Worm (Caenorhabditis elegans) whole organism, dauer: ENCODE results near the gene srt-70.

Source experiments
- unc-62 ChIP-seq: sonication (generic microtip); optimal IDR thresholded peaks from 2 replicates; lab custom pipeline; 2017; ENCODE audit warnings: missing biosample characterization, missing genetic modification reagents, missing genetic modification characterization

Gene srt-70

DNA sequence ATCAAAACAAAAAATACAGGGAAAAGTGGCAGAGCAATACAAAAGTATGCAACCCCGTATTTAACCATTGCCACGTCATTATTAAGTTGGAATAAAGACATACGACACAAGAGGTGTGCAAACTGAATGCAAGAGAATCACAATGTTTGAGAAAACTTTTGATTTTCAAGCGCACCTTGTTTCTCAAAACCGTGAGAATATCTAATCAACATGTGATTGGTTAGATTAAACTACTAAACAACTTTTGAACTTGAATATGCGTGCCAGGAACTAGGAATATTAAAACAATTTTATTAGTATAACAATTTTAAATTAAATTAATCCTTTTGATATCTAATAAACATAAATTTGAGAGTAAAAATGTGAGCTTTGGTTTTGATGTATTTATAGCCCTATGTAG is at the start of gene srt-70:
Gene srt-70, minus strand, starts transcription at position 101 of the 400 bp plus-strand sequence.
- TF ChIP-seq unc-62 (GFP tag; lab: Kevin White, UChicago), result no peak

- no peak for TF ChIP-seq unc-62 (GFP tag; lab: Kevin White, UChicago)
These were observed 45.0 kb upstream of the srt-70 start for ce11 chrV:5304366-5304765.

DNA sequence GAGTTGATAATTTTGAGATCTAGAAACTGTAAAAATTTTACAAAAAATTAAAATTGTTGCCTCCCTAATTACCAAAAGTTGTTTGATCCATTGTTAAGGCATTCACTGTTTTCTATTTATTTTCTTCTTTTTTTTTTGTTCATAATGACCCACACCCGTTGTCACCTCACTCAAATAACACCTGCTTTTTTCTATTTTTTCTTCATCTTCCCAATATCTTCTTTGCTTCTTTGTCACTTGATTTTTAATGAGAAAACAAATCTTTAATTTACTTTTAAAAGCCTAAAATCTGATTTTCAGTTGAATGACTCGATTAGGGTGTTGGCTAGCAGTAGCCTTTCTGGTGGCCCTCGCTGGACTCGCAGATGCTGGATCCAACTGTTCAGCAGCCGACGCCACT is 44.0 kb upstream of the srt-70 start, which contains the start of gene ncx-2:
Gene ncx-2, plus strand, starts transcription at position 301 of the 400 bp plus-strand sequence.
- no peak for TF ChIP-seq unc-62 (GFP tag; lab: Kevin White, UChicago)

DNA sequence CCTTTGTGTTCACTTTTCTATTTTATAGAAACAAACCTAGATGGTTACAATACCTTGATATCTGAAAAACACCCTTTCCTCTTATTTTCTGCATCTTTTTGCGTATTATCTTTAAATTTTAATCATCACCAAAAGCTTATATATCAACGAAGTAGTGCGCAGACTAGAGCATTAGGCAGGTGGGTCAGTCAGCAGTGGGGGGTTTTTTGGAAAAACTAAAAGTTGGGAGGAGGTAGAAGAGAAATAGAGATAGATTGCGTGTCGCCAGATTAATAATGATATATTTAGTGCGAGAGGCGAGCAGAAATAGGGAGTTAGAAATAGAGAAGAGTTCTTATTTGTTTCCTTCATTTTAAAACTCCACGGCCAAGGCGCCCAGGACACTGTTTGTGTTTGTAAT is 41.9 kb upstream of the srt-70 start:
- TF ChIP-seq unc-62 (GFP tag; lab: Kevin White, UChicago), result no peak

- TF ChIP-seq unc-62 (GFP tag; lab: Kevin White, UChicago), result no peak
These were observed 38.4 kb upstream of the srt-70 start for ce11 chrV:5297740-5298139.

DNA sequence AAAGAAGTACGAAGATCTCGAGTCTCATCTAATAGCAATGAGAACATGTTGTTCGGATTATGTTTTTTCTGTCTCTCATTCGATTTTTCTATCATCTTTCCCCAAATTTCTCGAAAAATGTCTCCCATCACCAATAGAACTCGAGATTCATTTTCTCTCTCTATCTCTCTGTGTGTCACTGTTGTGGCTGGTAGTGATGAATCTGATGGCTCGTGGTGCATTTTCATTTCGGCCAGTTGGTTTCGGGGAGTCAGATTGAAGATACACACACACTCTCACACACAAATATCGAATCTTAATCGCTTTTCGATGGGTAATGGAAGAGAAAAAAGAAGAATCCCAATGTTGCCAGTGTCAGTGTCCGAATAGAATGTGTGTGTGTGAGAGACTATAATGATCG is 36.6 kb upstream of the srt-70 start:
- no peak for TF ChIP-seq unc-62 (GFP tag; lab: Kevin White, UChicago)

DNA sequence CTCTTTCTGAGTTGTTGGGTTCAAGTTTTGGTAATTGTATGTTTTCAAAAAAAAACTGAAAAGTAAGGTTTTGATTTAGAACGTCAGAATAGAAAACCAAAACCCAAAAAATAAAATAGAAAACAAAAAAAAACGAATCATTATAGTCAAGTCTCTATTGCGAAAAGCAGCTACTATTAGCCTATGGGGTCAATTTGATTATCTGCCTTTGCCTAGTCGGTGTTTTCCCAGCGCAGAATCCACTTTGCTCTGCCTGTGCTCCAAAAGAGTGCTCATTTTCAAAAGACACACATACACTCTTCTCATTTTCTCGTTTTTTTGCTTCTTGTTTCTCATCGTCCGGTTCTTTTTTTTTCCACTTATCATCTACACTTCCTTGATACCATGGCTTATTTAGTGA is 29.3 kb upstream of the srt-70 start:
- TF ChIP-seq unc-62 (GFP tag; lab: Kevin White, UChicago), result no peak

DNA sequence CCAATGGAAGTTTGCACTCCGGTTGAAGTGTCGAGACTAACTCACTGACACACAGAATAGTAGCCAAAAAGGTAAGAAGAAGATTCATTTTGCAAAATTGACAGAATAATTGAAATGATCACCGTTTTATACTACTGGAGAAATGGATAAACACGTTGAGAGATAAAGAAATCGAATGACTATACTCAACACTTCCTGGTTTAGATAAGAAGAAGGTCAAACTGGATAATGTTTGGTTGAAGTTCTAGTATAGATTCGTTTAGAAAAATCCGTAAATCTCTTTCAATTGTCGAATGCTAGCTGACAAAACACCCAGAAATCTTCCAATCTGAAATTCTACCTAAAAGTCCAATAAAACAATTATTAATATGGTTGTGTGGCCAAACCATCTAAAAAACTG is 27.9 kb upstream of the srt-70 start, which contains the start of gene Y49G5A.1:
Gene Y49G5A.1, minus strand, starts transcription at position 101 of the 400 bp plus-strand sequence.
- no peak for TF ChIP-seq unc-62 (GFP tag; lab: Kevin White, UChicago)

DNA sequence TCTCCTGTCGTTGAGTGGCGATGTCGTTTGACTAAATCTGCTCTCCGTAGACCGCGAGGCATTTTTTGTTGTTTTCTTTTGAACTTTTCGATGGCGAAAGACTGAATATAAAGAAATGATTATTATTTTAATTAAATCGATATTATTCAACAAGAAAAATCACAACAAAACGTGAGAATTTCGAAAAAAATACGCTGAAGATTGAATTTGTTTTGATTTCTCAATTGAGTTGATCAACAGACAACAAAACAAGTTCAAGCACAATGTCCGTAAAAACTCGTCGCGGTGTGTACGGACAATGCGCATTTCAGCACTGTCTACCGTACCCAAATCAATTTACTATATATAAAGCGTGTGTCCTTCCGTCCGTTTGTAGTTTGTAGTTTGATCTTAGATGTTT is 18.7 kb upstream of the srt-70 start, which contains the start of gene B0238.9:
Gene B0238.9, minus strand, starts transcription at position 101 of the 400 bp plus-strand sequence.
- TF ChIP-seq unc-62 (GFP tag; lab: Kevin White, UChicago), result no peak

ce11 chrV:5275426-5276007 is 16.2 kb upstream of the srt-70 start:
- no peak for TF ChIP-seq unc-62 (GFP tag; lab: Kevin White, UChicago)

- TF ChIP-seq unc-62 (GFP tag; lab: Kevin White, UChicago), result no peak
These were observed 15.6 kb upstream of the srt-70 start for ce11 chrV:5274974-5275373.

DNA sequence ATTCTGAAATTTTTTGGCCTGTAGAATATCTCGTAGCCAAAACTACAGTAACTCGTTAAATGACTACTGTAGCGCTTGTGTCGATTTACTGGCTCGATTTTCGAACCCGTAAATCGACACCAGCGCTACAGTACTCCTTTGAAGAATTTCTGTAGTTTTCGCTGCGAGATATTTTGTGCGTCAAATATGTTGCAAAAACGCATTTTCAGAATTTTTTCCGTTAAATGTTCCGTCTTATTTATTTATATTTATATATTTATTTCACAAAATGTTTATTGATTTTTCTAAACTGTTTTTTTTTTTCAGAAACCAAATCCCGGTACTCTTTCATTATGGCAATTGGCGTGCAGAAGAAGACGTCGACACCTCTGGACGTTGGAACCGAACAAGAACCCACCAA is 14.4 kb upstream of the srt-70 start, which contains the start of gene natc-2:
Gene natc-2, plus strand, starts transcription at position 301 of the 400 bp plus-strand sequence.
- TF ChIP-seq unc-62 (GFP tag; lab: Kevin White, UChicago), result no peak

DNA sequence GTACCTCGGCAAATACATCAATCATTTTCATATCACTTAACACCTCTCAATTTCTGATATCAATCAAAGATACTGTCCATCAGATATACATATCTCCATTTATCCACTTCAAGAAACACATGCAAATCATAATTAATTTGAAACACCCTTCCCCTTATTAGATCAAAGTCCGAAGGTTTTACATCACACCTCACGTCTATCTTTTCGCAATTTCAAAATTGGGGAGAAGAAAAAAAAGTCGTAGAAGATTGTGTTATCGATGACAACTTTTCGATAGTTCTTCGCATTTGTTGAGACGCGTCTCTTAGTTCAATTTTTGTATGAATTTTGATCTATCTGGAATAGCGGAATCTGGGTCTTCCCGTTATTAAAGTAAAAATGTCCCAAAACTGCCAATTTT is 13.9 kb upstream of the srt-70 start:
- no peak for TF ChIP-seq unc-62 (GFP tag; lab: Kevin White, UChicago)

DNA sequence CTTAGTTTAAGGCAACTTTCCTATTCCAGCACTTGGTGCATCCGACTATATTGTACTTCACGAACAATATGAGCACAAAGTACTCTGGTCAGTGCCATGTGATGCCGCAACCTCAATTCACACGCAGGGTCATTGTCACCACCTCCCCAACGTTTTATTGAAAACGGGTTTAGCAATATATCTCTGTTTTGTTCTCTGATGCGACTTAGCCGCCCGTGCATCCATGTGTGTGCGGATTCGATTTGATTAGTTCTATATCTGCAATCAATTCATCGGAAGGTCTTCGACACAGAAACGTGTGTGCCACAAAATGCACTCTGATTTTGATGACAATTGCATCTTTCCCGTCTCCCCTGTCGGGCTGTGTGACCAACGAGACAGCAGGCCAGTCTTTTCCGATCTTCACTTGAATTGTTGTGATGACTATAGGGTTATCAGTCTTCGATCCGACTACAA is 13.3 kb upstream of the srt-70 start:
- no peak for TF ChIP-seq unc-62 (GFP tag; lab: Kevin White, UChicago)

DNA sequence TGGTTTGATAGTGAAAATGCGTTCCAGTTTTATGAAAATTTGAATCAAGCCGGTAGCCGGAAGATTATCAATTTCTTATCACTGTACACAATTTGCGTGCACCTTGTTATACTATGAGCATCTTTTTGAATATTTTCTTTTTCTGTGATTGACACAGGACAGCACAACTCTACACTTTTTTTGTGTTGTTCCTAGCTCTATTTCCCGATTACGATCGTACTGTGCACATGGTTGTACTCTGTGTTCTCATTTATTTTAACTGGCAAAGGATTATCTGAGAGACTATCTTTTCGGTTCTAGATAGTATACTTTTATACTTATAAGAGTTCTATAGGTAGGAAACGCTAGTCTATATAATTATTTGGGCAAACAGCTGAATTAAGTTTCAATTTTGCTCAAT is 12.7 kb upstream of the srt-70 start:
- no peak for TF ChIP-seq unc-62 (GFP tag; lab: Kevin White, UChicago)

- no peak for TF ChIP-seq unc-62 (GFP tag; lab: Kevin White, UChicago)
These were observed 12.1 kb upstream of the srt-70 start for ce11 chrV:5271487-5271886.

DNA sequence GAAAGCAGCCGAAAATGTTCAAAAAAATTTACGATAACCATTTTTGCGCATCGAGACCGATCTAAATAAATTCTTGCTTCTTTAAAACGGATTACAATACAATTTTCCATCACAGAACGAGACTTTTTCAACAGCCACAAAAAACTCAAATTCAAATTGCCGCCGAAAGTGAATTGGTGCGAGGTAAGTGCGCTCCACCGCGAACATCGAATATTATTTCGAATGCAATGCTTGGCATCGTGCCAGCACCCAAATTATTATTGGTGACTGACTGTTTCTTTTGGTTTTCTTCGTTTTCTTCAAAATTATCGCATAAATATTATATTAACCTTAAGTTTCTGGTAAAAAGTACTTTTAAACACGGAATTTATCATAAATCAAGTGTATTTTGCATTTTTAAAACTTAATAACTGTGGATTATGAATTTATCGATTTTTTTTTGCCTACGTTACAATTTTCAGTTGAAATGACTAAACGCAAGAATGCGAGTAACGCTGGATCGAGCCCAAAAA is 9.7 kb upstream of the srt-70 start, which contains the start of gene penr-1:
Gene penr-1, plus strand, starts transcription at position 462 of the 512 bp plus-strand sequence.
- TF ChIP-seq unc-62 (GFP tag; lab: Kevin White, UChicago), result no peak
